Fruit fly (Drosophila melanogaster) whole organism, embryonic: ENCODE data around the gene Ten-m.
A peak's percentile ranks its signal among the peaks of the same experiment; 100 is the strongest.

Source experiments
- CG10274 ChIP-seq: fragments of 200-800 bp; sonication (Bioruptor generic); optimal IDR thresholded peaks from 3 replicates; lab custom pipeline; 2017; ENCODE audit warnings: missing biosample characterization, mild to moderate bottlenecking, missing genetic modification characterization
- CG15269 ChIP-seq: fragments of 200-800 bp; sonication (Bioruptor generic); optimal IDR thresholded peaks from 2 replicates; lab custom pipeline; 2018; ENCODE audit warnings: missing biosample characterization, mild to moderate bottlenecking, missing genetic modification characterization, moderate library complexity
- CG17829 ChIP-seq: fragments of 200-800 bp; optimal IDR thresholded peaks from 2 replicates; lab custom pipeline; 2019; ENCODE audit warnings: missing biosample characterization, mild to moderate bottlenecking, missing genetic modification characterization, moderate library complexity
- Lim3 ChIP-seq: fragments of 200-800 bp; sonication (Bioruptor generic); IDR thresholded peaks from 2 replicates; pipeline ENCODE4 v1.3.6; 2022; ENCODE audit warnings: missing biosample characterization, missing genetic modification characterization
- Mrtf ChIP-seq: fragments of 200-800 bp; sonication (Bioruptor generic); IDR thresholded peaks from 3 replicates; pipeline ENCODE4 v1.3.6; 2022; ENCODE audit warnings: missing biosample characterization, missing genetic modification characterization
- NC2β ChIP-seq: fragments of 200-800 bp; sonication (Bioruptor generic); optimal IDR thresholded peaks from 2 replicates; lab custom pipeline; 2016; ENCODE audit warnings: missing biosample characterization, missing genetic modification characterization
- bcd ChIP-seq: fragments of 200-800 bp; sonication (Bioruptor generic); optimal IDR thresholded peaks from 2 replicates; lab custom pipeline; 2017; ENCODE audit warnings: missing biosample characterization, mild to moderate bottlenecking, missing genetic modification characterization
- chm ChIP-seq: fragments of 200-800 bp; sonication (Bioruptor generic); IDR thresholded peaks from 2 replicates; pipeline ENCODE4 v1.3.6; 2022; ENCODE audit warnings: missing biosample characterization, missing genetic modification characterization
- pfk ChIP-seq: fragments of 200-800 bp; sonication (Bioruptor generic); optimal IDR thresholded peaks from 2 replicates; lab custom pipeline; 2018; ENCODE audit warnings: missing biosample characterization, mild to moderate bottlenecking, missing genetic modification characterization, moderate library complexity
- sim ChIP-seq: fragments of 200-800 bp; sonication (Bioruptor generic); IDR thresholded peaks from 2 replicates; pipeline ENCODE4 v1.3.6; 2022; ENCODE audit warnings: missing biosample characterization, missing genetic modification characterization
- sr ChIP-seq: fragments of 200-800 bp; sonication (Bioruptor generic); IDR thresholded peaks from 3 replicates; pipeline ENCODE4 v1.3.6; 2022; ENCODE audit warnings: missing biosample characterization, missing genetic modification characterization
- trem ChIP-seq: fragments of 200-800 bp; optimal IDR thresholded peaks from 3 replicates; lab custom pipeline; 2019; ENCODE audit warnings: missing biosample characterization, mild to moderate bottlenecking, missing genetic modification characterization, moderate library complexity

DNA sequence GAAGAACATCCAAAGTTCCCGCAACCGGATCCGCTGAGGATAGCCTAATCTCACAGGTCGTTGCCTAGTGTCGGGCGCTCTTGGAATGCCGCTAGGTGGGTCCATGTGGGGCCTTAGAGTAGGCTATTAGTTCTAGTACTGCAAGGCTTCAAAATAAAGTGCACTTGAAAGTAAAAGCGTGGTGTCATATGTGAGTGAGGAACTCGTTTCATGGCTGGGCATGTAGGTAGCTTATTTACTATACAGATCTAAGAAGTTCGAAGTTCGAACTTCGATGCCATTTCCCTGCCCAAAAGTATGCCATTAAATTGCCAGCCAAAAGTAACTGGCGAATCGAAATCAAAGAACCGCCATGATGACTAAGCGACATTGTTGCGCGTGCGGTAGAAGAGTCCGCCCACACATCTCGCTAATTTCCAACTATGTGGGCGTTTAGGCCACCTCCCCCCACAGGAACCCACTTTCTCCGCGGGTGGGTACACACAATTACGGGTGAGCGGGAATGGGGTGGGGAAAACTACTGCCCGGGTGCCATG, 48.4 kb upstream of the Ten-m start:
- 0 out of 3 replicates have a peak, but pooled peaks have one; percentile 9 for TF ChIP-seq sr (GFP tag; lab: Robert Waterston, UW)
- no peak for TF ChIP-seq Lim3 (GFP tag; lab: Robert Waterston, UW)
- TF ChIP-seq pfk (GFP tag; lab: Kevin White, UChicago) = no peak
- no peak for TF ChIP-seq chm (GFP tag; lab: Robert Waterston, UW)
- no peak for TF ChIP-seq Mrtf
- TF ChIP-seq bcd (GFP tag; lab: Kevin White, UChicago) = no peak
- TF ChIP-seq NC2β (GFP tag; lab: Kevin White, UChicago) = no peak
- TF ChIP-seq CG10274 = no peak
- no peak for TF ChIP-seq sim (GFP tag; lab: Robert Waterston, UW)
- TF ChIP-seq trem = no peak
- TF ChIP-seq CG17829 (tag; lab: Kevin White, UChicago) = no peak
- TF ChIP-seq CG15269 (tag; lab: Kevin White, UChicago) = no peak
